Fruit fly (Drosophila melanogaster) whole organism, wandering third instar larva: ENCODE results near the gene noi.

Experiments used
- Abd-B ChIP-seq: fragments of >200 bp; optimal IDR thresholded peaks from 2 replicates; lab custom pipeline; 2017; ENCODE audit warnings: missing biosample characterization, missing genetic modification characterization
- CG32264 ChIP-seq: fragments of 200-800 bp; sonication (Bioruptor generic); optimal IDR thresholded peaks from 2 replicates; lab custom pipeline; 2016; ENCODE audit warnings: missing biosample characterization, missing genetic modification characterization
- CG9705 ChIP-seq: fragments of 200-800 bp; sonication (Bioruptor generic); optimal IDR thresholded peaks from 2 replicates; lab custom pipeline; 2018; ENCODE audit warnings: missing biosample characterization, mild to moderate bottlenecking, missing genetic modification characterization
- CrebA ChIP-seq: fragments of 200-800 bp; sonication (Bioruptor generic); optimal IDR thresholded peaks from 2 replicates; lab custom pipeline; 2016; ENCODE audit warnings: missing biosample characterization, mild to moderate bottlenecking, missing genetic modification characterization, borderline replicate concordance
- Dfd ChIP-seq: fragments of >200 bp; optimal IDR thresholded peaks from 2 replicates; lab custom pipeline; 2017; ENCODE audit warnings: missing biosample characterization, missing genetic modification characterization
- GATAd ChIP-seq: sonication (Bioruptor generic); optimal IDR thresholded peaks from 2 replicates; lab custom pipeline; 2016; ENCODE audit warnings: missing biosample characterization, missing genetic modification characterization
- HLH106 ChIP-seq: fragments of 200-800 bp; optimal IDR thresholded peaks from 3 replicates; lab custom pipeline; 2019; ENCODE audit warnings: missing biosample characterization, mild to moderate bottlenecking, missing genetic modification characterization, moderate library complexity
- Hnf4 ChIP-seq: fragments of 200-800 bp; sonication (Bioruptor generic); optimal IDR thresholded peaks from 2 replicates; lab custom pipeline; 2016; ENCODE audit warnings: missing biosample characterization, mild to moderate bottlenecking, missing genetic modification characterization
- Hr78 ChIP-seq: fragments of >200 bp; optimal IDR thresholded peaks from 2 replicates; lab custom pipeline; 2017; ENCODE audit warnings: missing biosample characterization, missing genetic modification characterization
- Hr83 ChIP-seq: fragments of 200-300 bp; sonication (Bioruptor generic); optimal IDR thresholded peaks from 2 replicates; lab custom pipeline; 2016; ENCODE audit warnings: missing biosample characterization, mild to moderate bottlenecking, missing genetic modification characterization, moderate library complexity; ENCODE audit not compliant: poor library complexity, severe bottlenecking
- Jra ChIP-seq: sonication (Bioruptor generic); optimal IDR thresholded peaks from 2 replicates; lab custom pipeline; 2016; ENCODE audit warnings: missing biosample characterization, missing genetic modification characterization
- Mio ChIP-seq: sonication (Bioruptor generic); optimal IDR thresholded peaks from 2 replicates; lab custom pipeline; 2016; ENCODE audit warnings: missing biosample characterization, missing genetic modification characterization
- N ChIP-seq: fragments of >200 bp; optimal IDR thresholded peaks from 2 replicates; lab custom pipeline; 2018; ENCODE audit warnings: missing biosample characterization, missing external identifiers, missing genetic modification characterization
- OdsH ChIP-seq: fragments of 200-800 bp; sonication (Bioruptor generic); optimal IDR thresholded peaks from 2 replicates; lab custom pipeline; 2016; ENCODE audit warnings: missing biosample characterization, mild to moderate bottlenecking, missing genetic modification characterization
- Rel ChIP-seq, 2 experiments: fragments of 200-800 bp; sonication (Bioruptor generic) in 1 of 2; optimal IDR thresholded peaks; 2 replicates in 1 of 2; 3 replicates in 1 of 2; lab custom pipeline; 2016 to 2019; ENCODE audit warnings: mild to moderate bottlenecking in 2 of 2, missing biosample characterization in 2 of 2, missing genetic modification characterization in 2 of 2, moderate library complexity in 1 of 2
- Sp1 ChIP-seq: fragments of 200-800 bp; sonication (Bioruptor generic); optimal IDR thresholded peaks from 3 replicates; lab custom pipeline; 2019; ENCODE audit warnings: missing biosample characterization, mild to moderate bottlenecking, missing genetic modification characterization, moderate library complexity
- Vsx2 ChIP-seq: fragments of 200-300, 225-300 bp; sonication (Bioruptor generic); optimal IDR thresholded peaks from 2 replicates; lab custom pipeline; 2018; ENCODE audit warnings: missing biosample characterization, missing genetic modification characterization; ENCODE audit not compliant: partially characterized antibody
- br ChIP-seq: fragments of 200-800 bp; sonication (Bioruptor generic); optimal IDR thresholded peaks from 2 replicates; lab custom pipeline; 2016; ENCODE audit warnings: missing biosample characterization, missing genetic modification characterization
- brk ChIP-seq: fragments of 200-800 bp; sonication (Bioruptor generic); optimal IDR thresholded peaks from 2 replicates; lab custom pipeline; 2016; ENCODE audit warnings: missing biosample characterization, mild to moderate bottlenecking, missing genetic modification characterization
- dl ChIP-seq, 2 experiments: fragments of 175-275, 200-275 bp in 1 of 2; fragments of 200-275 bp in 1 of 2; sonication (Bioruptor generic); optimal IDR thresholded peaks; lab custom pipeline; 2018; ENCODE audit warnings: mild to moderate bottlenecking in 2 of 2, missing biosample characterization in 2 of 2, missing genetic modification characterization in 2 of 2, moderate library complexity in 2 of 2; ENCODE audit not compliant: partially characterized antibody in 2 of 2, insufficient read depth in 1 of 2
- dmrt93B ChIP-seq: fragments of 200-800 bp; sonication (Bioruptor generic); optimal IDR thresholded peaks from 2 replicates; lab custom pipeline; 2018; ENCODE audit warnings: missing biosample characterization, mild to moderate bottlenecking, missing genetic modification characterization
- dsf ChIP-seq: sonication (Bioruptor generic); optimal IDR thresholded peaks from 2 replicates; lab custom pipeline; 2016; ENCODE audit warnings: missing biosample characterization, missing genetic modification characterization, borderline replicate concordance
- ey ChIP-seq: fragments of 200-800 bp; sonication (Bioruptor generic); optimal IDR thresholded peaks from 2 replicates; lab custom pipeline; 2016; ENCODE audit warnings: missing biosample characterization, missing genetic modification characterization
- foxo ChIP-seq, 2 experiments: fragments of 200-800 bp; sonication (Bioruptor generic); optimal IDR thresholded peaks; 2 replicates in 1 of 2; 3 replicates in 1 of 2; lab custom pipeline; 2016 to 2017; ENCODE audit warnings: missing biosample characterization in 2 of 2, missing genetic modification characterization in 2 of 2
- fru ChIP-seq: fragments of 200-800 bp; sonication (Bioruptor generic); optimal IDR thresholded peaks from 3 replicates; lab custom pipeline; 2016; ENCODE audit warnings: missing biosample characterization, mild to moderate bottlenecking, missing genetic modification characterization
- h ChIP-seq: fragments of 200-800 bp; sonication (Bioruptor generic); optimal IDR thresholded peaks from 3 replicates; lab custom pipeline; 2016; ENCODE audit warnings: missing biosample characterization, mild to moderate bottlenecking, missing genetic modification characterization
- jim ChIP-seq: fragments of 175-275, 200-325 bp; sonication (Bioruptor generic); optimal IDR thresholded peaks from 2 replicates; lab custom pipeline; 2016; ENCODE audit warnings: missing biosample characterization, mild to moderate bottlenecking, missing genetic modification characterization
- lola ChIP-seq: fragments of >200 bp; optimal IDR thresholded peaks from 2 replicates; lab custom pipeline; 2017; ENCODE audit warnings: missing biosample characterization, missing genetic modification characterization
- pan ChIP-seq: fragments of >200 bp; optimal IDR thresholded peaks from 2 replicates; lab custom pipeline; 2017
- psq ChIP-seq: fragments of 200-800 bp; sonication (Bioruptor generic); optimal IDR thresholded peaks from 3 replicates; lab custom pipeline; 2017; ENCODE audit warnings: missing biosample characterization, mild to moderate bottlenecking, missing genetic modification characterization, moderate library complexity
- rgr ChIP-seq: fragments of 200-800 bp; sonication (Bioruptor generic); optimal IDR thresholded peaks from 3 replicates; lab custom pipeline; 2016; ENCODE audit warnings: missing biosample characterization, mild to moderate bottlenecking, missing genetic modification characterization
- sage ChIP-seq: fragments of 200-800 bp; sonication (Bioruptor generic); optimal IDR thresholded peaks from 2 replicates; lab custom pipeline; 2016; ENCODE audit warnings: missing biosample characterization, mild to moderate bottlenecking, missing genetic modification characterization
- sv ChIP-seq: fragments of 200-800 bp; sonication (Bioruptor generic); optimal IDR thresholded peaks from 3 replicates; lab custom pipeline; 2016; ENCODE audit warnings: missing biosample characterization, missing genetic modification characterization
- tai ChIP-seq: sonication (Bioruptor generic); optimal IDR thresholded peaks from 2 replicates; lab custom pipeline; 2016; ENCODE audit warnings: missing biosample characterization, missing genetic modification characterization
- usp ChIP-seq: fragments of >200 bp; optimal IDR thresholded peaks from 2 replicates; lab custom pipeline; 2017; ENCODE audit warnings: missing biosample characterization, missing genetic modification characterization
- woc ChIP-seq: sonication (Bioruptor generic); optimal IDR thresholded peaks from 2 replicates; lab custom pipeline; 2016; ENCODE audit warnings: missing biosample characterization, mild to moderate bottlenecking, missing genetic modification characterization

noi gene

dm6 chr3R:5624115-5624878, 33.0 kb upstream of the noi start, which contains the start of the genes Dph4, Spec2 and RpL13A (continued):
- no peak for TF ChIP-seq Hr78
- peak; percentile 84 for TF ChIP-seq HLH106 (tag; lab: Kevin White, UChicago)
- no peak for TF ChIP-seq GATAd (GFP tag; lab: Kevin White, UChicago)
- TF ChIP-seq Sp1, result peak; percentile 93
- no peak for TF ChIP-seq dl (GFP tag; optimal IDR thresholded peaks at IDR 0.05; lab: Kevin White, UChicago; ENCODE audit: insufficient read depth in 1 of 2, partially characterized antibody in 2 of 2)
- TF ChIP-seq jim (GFP tag; lab: Kevin White, UChicago), result no peak
- TF ChIP-seq tai (GFP tag; lab: Kevin White, UChicago), result no peak
- no peak for TF ChIP-seq Rel (GFP tag; optimal IDR thresholded peaks at IDR 0.05; lab: Kevin White, UChicago)
- TF ChIP-seq Rel (tag; optimal IDR thresholded peaks at IDR 0.05; lab: Kevin White, UChicago), result peak; percentile 53

dm6 chr3R:5622985-5623630, 31.8 kb upstream of the noi start:
- TF ChIP-seq sage (GFP tag; lab: Kevin White, UChicago), result peak; percentile 42
- TF ChIP-seq pan (lab: Kevin White, UChicago), result no peak
- TF ChIP-seq psq, result no peak
- peak; percentile 14 for TF ChIP-seq sv
- TF ChIP-seq Hr78, result no peak
- TF ChIP-seq foxo (GFP tag; optimal IDR thresholded peaks at IDR 0.05; lab: Kevin White, UChicago), result peak; percentile 21 to 68
- TF ChIP-seq Vsx2 (GFP tag; lab: Kevin White, UChicago), result no peak
- TF ChIP-seq HLH106 (tag; lab: Kevin White, UChicago), result peak; percentile 28
- TF ChIP-seq Abd-B (GFP tag; lab: Kevin White, UChicago), result no peak
- no peak for TF ChIP-seq usp
- TF ChIP-seq br (GFP tag; lab: Kevin White, UChicago), result peak; percentile 71
- TF ChIP-seq jim (GFP tag; lab: Kevin White, UChicago), result peak; percentile 75
- peak; percentile 12 for TF ChIP-seq Mio (GFP tag; lab: Kevin White, UChicago)
- TF ChIP-seq dmrt93B, result peak; percentile 36
- no peak for TF ChIP-seq CrebA
- peak; percentile 41 for TF ChIP-seq dsf (GFP tag; lab: Kevin White, UChicago)
- peak; percentile 97 for TF ChIP-seq Hr83
- TF ChIP-seq OdsH (GFP tag; lab: Kevin White, UChicago), result peak; percentile 79
- TF ChIP-seq fru (GFP tag; lab: Kevin White, UChicago), result peak; percentile 72
- TF ChIP-seq ey, result peak; percentile 33
- no peak for TF ChIP-seq Dfd (GFP tag; lab: Kevin White, UChicago)
- peak; percentile 66 for TF ChIP-seq CG9705 (GFP tag; lab: Kevin White, UChicago)
- TF ChIP-seq Rel (GFP tag; optimal IDR thresholded peaks at IDR 0.05; lab: Kevin White, UChicago), result no peak
- TF ChIP-seq Rel (tag; optimal IDR thresholded peaks at IDR 0.05; lab: Kevin White, UChicago), result peak; percentile 25
- TF ChIP-seq GATAd (GFP tag; lab: Kevin White, UChicago), result no peak
- peak; percentile 62 for TF ChIP-seq CG32264 (GFP tag; lab: Kevin White, UChicago)
- TF ChIP-seq N (GFP tag; lab: Kevin White, UChicago), result no peak
- TF ChIP-seq Jra, result peak; percentile 87
- TF ChIP-seq lola, result no peak
- TF ChIP-seq Sp1, result peak; percentile 70
- TF ChIP-seq brk, result peak; percentile 82
- peak; percentile 89 for TF ChIP-seq Hnf4 (GFP tag; lab: Kevin White, UChicago)
- peak; percentile 36 for TF ChIP-seq woc (GFP tag; lab: Kevin White, UChicago)
- peak; percentile 80 for TF ChIP-seq h (GFP tag; lab: Kevin White, UChicago)
- peak; percentile 84 for TF ChIP-seq rgr (GFP tag; lab: Kevin White, UChicago)

- TF ChIP-seq sv (no peak), h (GFP tag; lab: Kevin White, UChicago) (no peak)
These were observed 31.1 kb upstream of the noi start for dm6 chr3R:5622406-5622752.
